Worm (Caenorhabditis elegans) whole organism, L4 larva: ENCODE measurements around the gene F37A4.5.
A peak's percentile ranks its signal among the peaks of the same experiment; 100 is the strongest.

ENCODE experiments used
- F37D6.2 ChIP-seq: sonication (generic microtip); optimal IDR thresholded peaks from 2 replicates; lab custom pipeline; 2016; ENCODE audit warnings: mild to moderate bottlenecking, missing genetic modification characterization, missing compliant biosample characterization
- R02D3.7 ChIP-seq: fragments of 150-350 bp; sonication (generic microtip); optimal IDR thresholded peaks from 3 replicates; lab custom pipeline; 2014; ENCODE audit warnings: missing biosample characterization, missing genetic modification characterization
- T20F7.1 ChIP-seq: fragments of 200-800 bp; sonication (Bioruptor generic); optimal IDR thresholded peaks from 2 replicates; lab custom pipeline; 2018; ENCODE audit warnings: mild to moderate bottlenecking, missing genetic modification characterization, missing compliant biosample characterization
- Y48G9A.11 ChIP-seq: fragments of 200-800 bp; sonication (Bioruptor generic); IDR thresholded peaks from 2 replicates; pipeline ENCODE4 v1.3.6; 2022; ENCODE audit warnings: missing genetic modification reagents, missing genetic modification characterization, missing compliant biosample characterization
- Y75B8A.6 ChIP-seq: fragments of 200-800 bp; sonication (Bioruptor generic); IDR thresholded peaks from 2 replicates; pipeline ENCODE4 v1.3.6; 2022; ENCODE audit warnings: missing genetic modification reagents, missing genetic modification characterization, missing compliant biosample characterization
- ama-1 ChIP-seq: fragments of 150-350 bp; optimal IDR thresholded peaks from 2 replicates; lab custom pipeline; 2014; ENCODE audit warnings: inconsistent platforms, mixed read lengths
- ceh-62 ChIP-seq: sonication (generic microtip); optimal IDR thresholded peaks from 2 replicates; lab custom pipeline; 2017; ENCODE audit warnings: missing biosample characterization, missing genetic modification characterization
- daf-12 ChIP-seq: fragments of 150-350 bp; optimal IDR thresholded peaks from 2 replicates; lab custom pipeline; 2014; ENCODE audit warnings: missing biosample characterization, missing genetic modification reagents, missing genetic modification characterization
- daf-19 ChIP-seq: fragments of 200-800 bp; sonication (Bioruptor generic); conservative IDR thresholded peaks from 2 replicates; pipeline ENCODE4 v1.3.6; 2022; ENCODE audit warnings: missing genetic modification characterization, missing compliant biosample characterization
- dmd-6 ChIP-seq: fragments of 200-800 bp; sonication (Bioruptor generic); IDR thresholded peaks from 2 replicates; pipeline ENCODE4 v1.3.6; 2022; ENCODE audit warnings: missing genetic modification reagents, missing genetic modification characterization, missing compliant biosample characterization
- dmd-9 ChIP-seq: fragments of 200-800 bp; sonication (Bioruptor generic); IDR thresholded peaks from 2 replicates; pipeline ENCODE4 v1.3.6; 2022; ENCODE audit warnings: missing genetic modification reagents, missing genetic modification characterization, missing compliant biosample characterization
- dpl-1 ChIP-seq: fragments of 150-350 bp; optimal IDR thresholded peaks from 2 replicates; lab custom pipeline; 2014; ENCODE audit warnings: missing biosample characterization, missing genetic modification reagents, missing genetic modification characterization
- gei-8 ChIP-seq: fragments of 200-800 bp; sonication (Bioruptor generic); optimal IDR thresholded peaks from 2 replicates; lab custom pipeline; 2018; ENCODE audit warnings: mild to moderate bottlenecking, missing genetic modification characterization, missing compliant biosample characterization
- hlh-11 ChIP-seq: fragments of 200-800 bp; sonication (Bioruptor generic); optimal IDR thresholded peaks from 2 replicates; lab custom pipeline; 2018; ENCODE audit warnings: mild to moderate bottlenecking, missing genetic modification characterization, missing compliant biosample characterization
- lin-13 ChIP-seq: fragments of 150-350 bp; optimal IDR thresholded peaks from 2 replicates; lab custom pipeline; 2014; ENCODE audit warnings: missing biosample characterization, missing genetic modification reagents, missing genetic modification characterization
- lin-29 ChIP-seq: fragments of 200-800 bp; sonication (Bioruptor generic); IDR thresholded peaks from 2 replicates; pipeline ENCODE4 v1.3.6; 2022; ENCODE audit warnings: missing genetic modification reagents, missing genetic modification characterization, missing compliant biosample characterization
- lsy-2 ChIP-seq, 2 experiments: fragments of 150-350 bp in 1 of 2; sonication (generic microtip) in 1 of 2; optimal IDR thresholded peaks; 2 replicates each; lab custom pipeline; 2014 to 2017; ENCODE audit warnings: missing biosample characterization in 2 of 2, missing genetic modification characterization in 2 of 2
- madf-9 ChIP-seq: fragments of 200-800 bp; sonication (Bioruptor generic); conservative IDR thresholded peaks from 2 replicates; pipeline ENCODE4 v1.3.6; 2022; ENCODE audit warnings: missing genetic modification reagents, missing genetic modification characterization, missing compliant biosample characterization
- mes-2 ChIP-seq: sonication (generic microtip); optimal IDR thresholded peaks from 2 replicates; lab custom pipeline; 2016; ENCODE audit warnings: missing genotype, mild to moderate bottlenecking, missing genetic modification characterization, missing compliant biosample characterization; ENCODE audit not compliant: poor library complexity, severe bottlenecking
- mxl-2 ChIP-seq: fragments of 200-800 bp; sonication (Bioruptor generic); conservative IDR thresholded peaks from 2 replicates; pipeline ENCODE4 v1.3.6; 2022; ENCODE audit warnings: missing genetic modification reagents, missing genetic modification characterization, missing compliant biosample characterization
- nhr-10 ChIP-seq: fragments of 150-350 bp; optimal IDR thresholded peaks from 2 replicates; lab custom pipeline; 2014; ENCODE audit warnings: missing biosample characterization, missing genetic modification characterization
- nhr-11 ChIP-seq: fragments of 150-350 bp; optimal IDR thresholded peaks from 2 replicates; lab custom pipeline; 2014; ENCODE audit warnings: missing biosample characterization, missing genetic modification characterization
- nhr-111 ChIP-seq: fragments of 200-800 bp; sonication (Bioruptor generic); optimal IDR thresholded peaks from 2 replicates; lab custom pipeline; 2018; ENCODE audit warnings: mild to moderate bottlenecking, missing genetic modification characterization, missing compliant biosample characterization
- nhr-48 ChIP-seq: sonication (generic microtip); optimal IDR thresholded peaks from 2 replicates; lab custom pipeline; 2016; ENCODE audit warnings: mild to moderate bottlenecking, missing genetic modification characterization, missing compliant biosample characterization
- nhr-6 ChIP-seq: fragments of 150-350 bp; optimal IDR thresholded peaks from 2 replicates; lab custom pipeline; 2014; ENCODE audit warnings: missing biosample characterization, missing genetic modification characterization
- nhr-76 ChIP-seq: fragments of 150-350 bp; optimal IDR thresholded peaks from 2 replicates; lab custom pipeline; 2014; ENCODE audit warnings: missing biosample characterization, missing genetic modification characterization
- skn-1 ChIP-seq: fragments of 150-350 bp; optimal IDR thresholded peaks from 2 replicates; lab custom pipeline; 2014; ENCODE audit warnings: missing biosample characterization, missing genetic modification characterization
- unc-130 ChIP-seq: sonication (generic microtip); optimal IDR thresholded peaks from 2 replicates; lab custom pipeline; 2016; ENCODE audit warnings: missing genetic modification reagents, missing genetic modification characterization, missing compliant biosample characterization
- unc-39 ChIP-seq: sonication (generic microtip); optimal IDR thresholded peaks from 2 replicates; lab custom pipeline; 2017; ENCODE audit warnings: missing biosample characterization, missing genetic modification characterization
- unc-62 ChIP-seq, 3 experiments: fragments of 150-350 bp in 1 of 3; sonication (generic microtip); optimal IDR thresholded peaks in 2 of 3; peaks in 1 of 3; 1 replicate in 1 of 3; 2 replicates in 2 of 3; lab custom pipeline; 2014 to 2017; ENCODE audit warnings: missing biosample characterization in 3 of 3, missing genetic modification characterization in 3 of 3, missing genetic modification reagents in 3 of 3, missing genotype in 1 of 3
- vab-7 ChIP-seq: fragments of 200-800 bp; sonication (Bioruptor generic); IDR thresholded peaks from 2 replicates; pipeline ENCODE4 v1.3.6; 2022; ENCODE audit warnings: missing genetic modification reagents, missing genetic modification characterization, missing compliant biosample characterization
- zfp-3 ChIP-seq: fragments of 200-800 bp; sonication (Bioruptor generic); conservative IDR thresholded peaks from 2 replicates; pipeline ENCODE4 v1.3.6; 2022; ENCODE audit warnings: missing genetic modification reagents, missing genetic modification characterization, missing compliant biosample characterization
- zip-11 ChIP-seq: fragments of 200-800 bp; sonication (Bioruptor generic); IDR thresholded peaks from 2 replicates; pipeline ENCODE4 v1.3.6; 2022; ENCODE audit warnings: missing genetic modification characterization, missing compliant biosample characterization
- ztf-7 ChIP-seq: fragments of 150-350 bp; optimal IDR thresholded peaks from 2 replicates; lab custom pipeline; 2014; ENCODE audit warnings: missing biosample characterization, missing genetic modification characterization

Gene F37A4.5

ce11 chrIII:6705515-6705914 is 6.2 kb upstream of the F37A4.5 start, which contains the start of gene F37A4.6:
F37A4.6 (plus strand) TSS chrIII:6705815.
- TF ChIP-seq daf-12 (tag; lab: Kevin White, UChicago) = no peak

- TF ChIP-seq Y48G9A.11 (GFP tag; lab: Robert Waterston, UW) = peak; percentile 64
- no peak for TF ChIP-seq madf-9
- no peak for TF ChIP-seq lsy-2 (tag; optimal IDR thresholded peaks at IDR 0.05; lab: Kevin White, UChicago)
- peak; percentile 60 for TF ChIP-seq unc-130 (GFP tag; lab: Kevin White, UChicago)
- peak; percentile 66 for TF ChIP-seq mes-2 (tag; lab: Kevin White, UChicago)
- TF ChIP-seq hlh-11 (tag; lab: Kevin White, UChicago) = peak; percentile 7
- TF ChIP-seq vab-7 (GFP tag; lab: Robert Waterston, UW) = peak; percentile 46; the same call in 1 of the 2 replicates
- no peak for TF ChIP-seq nhr-11 (tag; lab: Kevin White, UChicago)
- TF ChIP-seq dpl-1 (GFP tag; lab: Kevin White, UChicago) = peak; percentile 94
Measured at ce11 chrIII:6709983-6710382, 1.7 kb upstream of the F37A4.5 start, which contains the start of gene isw-1. isw-1 (minus strand) TSS chrIII:6710100.

ce11 chrIII:6713266-6713665 is 1.6 kb downstream of the F37A4.5 start, which contains the start of gene F37A4.4:
F37A4.4 (plus strand) TSS chrIII:6713566.
- TF ChIP-seq zip-11 (GFP tag; lab: Robert Waterston, UW) = no peak
- no peak for TF ChIP-seq lin-29 (GFP tag; lab: Robert Waterston, UW)
- no peak for TF ChIP-seq dmd-9 (GFP tag; lab: Robert Waterston, UW)
- no peak for TF ChIP-seq nhr-48 (tag; lab: Kevin White, UChicago)
- no peak for TF ChIP-seq Y75B8A.6 (GFP tag; lab: Robert Waterston, UW)
- TF ChIP-seq madf-9 = no peak
- no peak for TF ChIP-seq gei-8
- no peak for TF ChIP-seq ztf-7 (tag; lab: Kevin White, UChicago)
- no peak for TF ChIP-seq zfp-3 (GFP tag; lab: Robert Waterston, UW)
- TF ChIP-seq nhr-6 (tag; lab: Kevin White, UChicago) = no peak
- TF ChIP-seq daf-19 = no peak
- TF ChIP-seq F37D6.2 (tag; lab: Kevin White, UChicago) = no peak
- no peak for TF ChIP-seq lin-13 (GFP tag; lab: Kevin White, UChicago)
- TF ChIP-seq nhr-111 = no peak
- TF ChIP-seq, all 104 proteins: peak for 0

- peak in 1 of 2 experiments; percentile 24 for TF ChIP-seq unc-62 (GFP tag; optimal IDR thresholded peaks at IDR 0.05 in 1 of 2; lab: Kevin White, UChicago)
- no peak for TF ChIP-seq unc-62 (tag; optimal IDR thresholded peaks at IDR 0.05; lab: Kevin White, UChicago)
- TF ChIP-seq ztf-7 (tag; lab: Kevin White, UChicago) = no peak
- TF ChIP-seq, all 104 proteins: peak for 1
Measured at ce11 chrIII:6718270-6718669, 6.6 kb downstream of the F37A4.5 start, which contains the start of gene F37A4.3. F37A4.3 (plus strand) TSS chrIII:6718570.

- TF ChIP-seq nhr-10 = no peak
- TF ChIP-seq dpl-1 (GFP tag; lab: Kevin White, UChicago) = peak; percentile 29
- TF ChIP-seq Y48G9A.11 (GFP tag; lab: Robert Waterston, UW) = peak; percentile 93
- no peak for TF ChIP-seq unc-62 (GFP tag; optimal IDR thresholded peaks at IDR 0.05 in 1 of 2; lab: Kevin White, UChicago)
- TF ChIP-seq unc-62 (tag; optimal IDR thresholded peaks at IDR 0.05; lab: Kevin White, UChicago) = no peak
- TF ChIP-seq skn-1 (tag; lab: Kevin White, UChicago) = no peak
- no peak for TF ChIP-seq nhr-111
- no peak for TF ChIP-seq nhr-76
- no peak for TF ChIP-seq ama-1
- no peak for TF ChIP-seq dmd-6 (GFP tag; lab: Robert Waterston, UW)
- no peak for TF ChIP-seq ceh-62 (tag; lab: Kevin White, UChicago)
- no peak for TF ChIP-seq unc-39 (tag; lab: Kevin White, UChicago)
- no peak for TF ChIP-seq mxl-2 (GFP tag; lab: Robert Waterston, UW)
- no peak for TF ChIP-seq R02D3.7
- peak; percentile 93 for TF ChIP-seq T20F7.1 (GFP tag; lab: Kevin White, UChicago)
- TF ChIP-seq lin-29 (GFP tag; lab: Robert Waterston, UW) = no peak
- TF ChIP-seq, all 104 proteins: peak for 3
Measured at ce11 chrIII:6722208-6722679, 10.6 kb downstream of the F37A4.5 start, which contains the start of the genes bath-41 and F37A4.2. bath-41 (minus strand) TSS chrIII:6722258. F37A4.2 (plus strand) TSS chrIII:6722454.
